Worm (Caenorhabditis elegans) whole organism, L4 larva: Measurements from ENCODE around the gene mlk-1.
A peak's percentile ranks its signal among the peaks of the same experiment; 100 is the strongest.

Source experiments
- D1046.2 ChIP-seq: fragments of 200-800 bp; sonication (Bioruptor generic); IDR thresholded peaks from 2 replicates; pipeline ENCODE4 v1.3.6; 2022; ENCODE audit warnings: missing genetic modification characterization, missing compliant biosample characterization
- F37D6.2 ChIP-seq: sonication (generic microtip); optimal IDR thresholded peaks from 2 replicates; lab custom pipeline; 2016; ENCODE audit warnings: mild to moderate bottlenecking, missing genetic modification characterization, missing compliant biosample characterization
- F44E2.7 ChIP-seq: fragments of 200-800 bp; sonication (Bioruptor generic); IDR thresholded peaks from 2 replicates; pipeline ENCODE4 v2.1.2; 2022; ENCODE audit warnings: missing genetic modification characterization, missing compliant biosample characterization
- T20F7.1 ChIP-seq: fragments of 200-800 bp; sonication (Bioruptor generic); optimal IDR thresholded peaks from 2 replicates; lab custom pipeline; 2018; ENCODE audit warnings: mild to moderate bottlenecking, missing genetic modification characterization, missing compliant biosample characterization
- Y48G9A.11 ChIP-seq: fragments of 200-800 bp; sonication (Bioruptor generic); IDR thresholded peaks from 2 replicates; pipeline ENCODE4 v1.3.6; 2022; ENCODE audit warnings: missing genetic modification reagents, missing genetic modification characterization, missing compliant biosample characterization
- Y5F2A.4 ChIP-seq: fragments of 200-800 bp; sonication (Bioruptor generic); optimal IDR thresholded peaks from 2 replicates; lab custom pipeline; 2018; ENCODE audit warnings: mild to moderate bottlenecking, missing genetic modification characterization, missing compliant biosample characterization
- ZK337.2 ChIP-seq: fragments of 200-800 bp; sonication (Bioruptor generic); IDR thresholded peaks from 2 replicates; pipeline ENCODE4 v1.3.6; 2022; ENCODE audit warnings: missing genetic modification reagents, missing genetic modification characterization, missing compliant biosample characterization
- ZK546.5 ChIP-seq, 2 experiments: sonication (generic microtip); optimal IDR thresholded peaks; 2 replicates each; lab custom pipeline; 2017; ENCODE audit warnings: missing biosample characterization in 2 of 2, missing genetic modification characterization in 2 of 2
- aha-1 ChIP-seq: fragments of 150-350 bp; peaks from one replicate; lab custom pipeline; 2014; ENCODE audit warnings: missing biosample characterization, missing genetic modification characterization
- ama-1 ChIP-seq: fragments of 150-350 bp; optimal IDR thresholded peaks from 2 replicates; lab custom pipeline; 2014; ENCODE audit warnings: inconsistent platforms, mixed read lengths
- arid-1 ChIP-seq: fragments of 200-800 bp; sonication (Bioruptor generic); conservative IDR thresholded peaks from 2 replicates; pipeline ENCODE4 v1.3.6; 2022; ENCODE audit warnings: missing genetic modification reagents, missing genetic modification characterization, missing compliant biosample characterization
- attf-4 ChIP-seq: sonication (generic microtip); optimal IDR thresholded peaks from 3 replicates; lab custom pipeline; 2017; ENCODE audit warnings: missing biosample characterization, missing genetic modification characterization
- ceh-20 ChIP-seq: fragments of 200-800 bp; sonication (Bioruptor generic); IDR thresholded peaks from 2 replicates; pipeline ENCODE4 v1.3.6; 2022; ENCODE audit warnings: missing genetic modification reagents, missing genetic modification characterization, missing compliant biosample characterization
- ceh-62 ChIP-seq: sonication (generic microtip); optimal IDR thresholded peaks from 2 replicates; lab custom pipeline; 2017; ENCODE audit warnings: missing biosample characterization, missing genetic modification characterization
- ces-1 ChIP-seq: fragments of 150-350 bp; sonication (generic microtip); optimal IDR thresholded peaks from 4 replicates; lab custom pipeline; 2014; ENCODE audit warnings: missing biosample characterization, missing genetic modification reagents, missing genetic modification characterization
- cey-2 ChIP-seq: sonication (generic microtip); optimal IDR thresholded peaks from 3 replicates; lab custom pipeline; 2017; ENCODE audit warnings: missing genetic modification characterization, mild to moderate bottlenecking, missing compliant biosample characterization, antibody characterized with exemption, borderline replicate concordance; ENCODE audit not compliant: insufficient read depth
- ctbp-1 ChIP-seq: fragments of 200-800 bp; sonication (Bioruptor generic); IDR thresholded peaks from 2 replicates; pipeline ENCODE4 v1.3.6; 2022; ENCODE audit warnings: missing genetic modification reagents, missing genetic modification characterization, missing compliant biosample characterization
- daf-16 ChIP-seq, 3 experiments: sonication (generic microtip); optimal IDR thresholded peaks; 2 replicates each; lab custom pipeline; 2016 to 2017; ENCODE audit warnings: missing genetic modification characterization in 3 of 3, missing genetic modification reagents in 3 of 3, mild to moderate bottlenecking in 2 of 3, missing compliant biosample characterization in 2 of 3, missing biosample characterization in 1 of 3, moderate library complexity in 1 of 3
- dmd-6 ChIP-seq: fragments of 200-800 bp; sonication (Bioruptor generic); IDR thresholded peaks from 2 replicates; pipeline ENCODE4 v1.3.6; 2022; ENCODE audit warnings: missing genetic modification reagents, missing genetic modification characterization, missing compliant biosample characterization
- dpl-1 ChIP-seq: fragments of 150-350 bp; optimal IDR thresholded peaks from 2 replicates; lab custom pipeline; 2014; ENCODE audit warnings: missing biosample characterization, missing genetic modification reagents, missing genetic modification characterization
- duxl-1 ChIP-seq: sonication (generic microtip); optimal IDR thresholded peaks from 2 replicates; lab custom pipeline; 2016; ENCODE audit warnings: mild to moderate bottlenecking, missing genetic modification characterization, moderate library complexity, missing compliant biosample characterization; ENCODE audit not compliant: poor library complexity
- egl-27 ChIP-seq: sonication (generic microtip); optimal IDR thresholded peaks from 3 replicates; lab custom pipeline; 2017; ENCODE audit warnings: missing biosample characterization, missing genetic modification reagents, missing genetic modification characterization
- egl-43 ChIP-seq: fragments of 200-800 bp; sonication (Bioruptor generic); IDR thresholded peaks from 2 replicates; pipeline ENCODE4 v1.3.6; 2022; ENCODE audit warnings: missing genetic modification reagents, missing genetic modification characterization, missing compliant biosample characterization
- fos-1 ChIP-seq: fragments of 150-350 bp; optimal IDR thresholded peaks from 2 replicates; lab custom pipeline; 2014; ENCODE audit warnings: missing biosample characterization, missing genetic modification characterization
- gei-8 ChIP-seq: fragments of 200-800 bp; sonication (Bioruptor generic); optimal IDR thresholded peaks from 2 replicates; lab custom pipeline; 2018; ENCODE audit warnings: mild to moderate bottlenecking, missing genetic modification characterization, missing compliant biosample characterization
- lin-15B ChIP-seq: fragments of 150-350 bp; sonication (generic microtip); optimal IDR thresholded peaks from 3 replicates; lab custom pipeline; 2014; ENCODE audit warnings: missing biosample characterization, missing genetic modification characterization
- lin-29 ChIP-seq: fragments of 200-800 bp; sonication (Bioruptor generic); IDR thresholded peaks from 2 replicates; pipeline ENCODE4 v1.3.6; 2022; ENCODE audit warnings: missing genetic modification reagents, missing genetic modification characterization, missing compliant biosample characterization
- lin-38 ChIP-seq: fragments of 200-800 bp; sonication (Bioruptor generic); IDR thresholded peaks from 2 replicates; pipeline ENCODE4 v1.3.6; 2022; ENCODE audit warnings: missing genetic modification reagents, missing genetic modification characterization, missing compliant biosample characterization
- lir-3 ChIP-seq: sonication (generic microtip); optimal IDR thresholded peaks from 2 replicates; lab custom pipeline; 2016; ENCODE audit warnings: mild to moderate bottlenecking, missing genetic modification characterization, missing compliant biosample characterization
- lsy-2 ChIP-seq, 2 experiments: fragments of 150-350 bp in 1 of 2; sonication (generic microtip) in 1 of 2; optimal IDR thresholded peaks; 2 replicates each; lab custom pipeline; 2014 to 2017; ENCODE audit warnings: missing biosample characterization in 2 of 2, missing genetic modification characterization in 2 of 2
- madf-9 ChIP-seq: fragments of 200-800 bp; sonication (Bioruptor generic); conservative IDR thresholded peaks from 2 replicates; pipeline ENCODE4 v1.3.6; 2022; ENCODE audit warnings: missing genetic modification reagents, missing genetic modification characterization, missing compliant biosample characterization
- mdl-1 ChIP-seq, 2 experiments: fragments of 150-350 bp in 1 of 2; sonication (generic microtip) in 1 of 2; optimal IDR thresholded peaks; 2 replicates each; lab custom pipeline; 2014 to 2017; ENCODE audit warnings: missing biosample characterization in 2 of 2, missing genetic modification characterization in 2 of 2
- mdt-29 ChIP-seq: fragments of 200-800 bp; sonication (Bioruptor generic); IDR thresholded peaks from 2 replicates; pipeline ENCODE4 v1.3.6; 2022; ENCODE audit warnings: missing genetic modification reagents, missing genetic modification characterization, missing compliant biosample characterization
- mes-2 ChIP-seq: sonication (generic microtip); optimal IDR thresholded peaks from 2 replicates; lab custom pipeline; 2016; ENCODE audit warnings: missing genotype, mild to moderate bottlenecking, missing genetic modification characterization, missing compliant biosample characterization; ENCODE audit not compliant: poor library complexity, severe bottlenecking
- mxl-3 ChIP-seq: fragments of 200-800 bp; sonication (Bioruptor generic); optimal IDR thresholded peaks from 2 replicates; lab custom pipeline; 2018; ENCODE audit warnings: mild to moderate bottlenecking, missing genetic modification characterization, missing compliant biosample characterization
- nhr-10 ChIP-seq: fragments of 150-350 bp; optimal IDR thresholded peaks from 2 replicates; lab custom pipeline; 2014; ENCODE audit warnings: missing biosample characterization, missing genetic modification characterization
- nhr-25 ChIP-seq: sonication (generic microtip); optimal IDR thresholded peaks from 2 replicates; lab custom pipeline; 2017; ENCODE audit warnings: missing genetic modification characterization, mild to moderate bottlenecking, missing compliant biosample characterization, antibody characterized with exemption, moderate library complexity, borderline replicate concordance; ENCODE audit not compliant: insufficient read depth
- nhr-28 ChIP-seq: fragments of 150-350 bp; optimal IDR thresholded peaks from 2 replicates; lab custom pipeline; 2014; ENCODE audit warnings: missing biosample characterization, missing genetic modification characterization
- nhr-42 ChIP-seq: fragments of 200-800 bp; sonication (Bioruptor generic); IDR thresholded peaks from 2 replicates; pipeline ENCODE4 v1.3.6; 2022; ENCODE audit warnings: missing genetic modification characterization, missing compliant biosample characterization
- nhr-6 ChIP-seq: fragments of 150-350 bp; optimal IDR thresholded peaks from 2 replicates; lab custom pipeline; 2014; ENCODE audit warnings: missing biosample characterization, missing genetic modification characterization
- pha-4 ChIP-seq, 2 experiments: fragments of 150-350 bp in 1 of 2; fragments of 200-800 bp in 1 of 2; sonication (Bioruptor generic) in 1 of 2; IDR thresholded peaks in 1 of 2; optimal IDR thresholded peaks in 1 of 2; 2 replicates each; pipeline versions ENCODE4 v1.3.6 to Lab custom; 2014 to 2022; ENCODE audit warnings: missing genetic modification characterization in 2 of 2, missing genetic modification reagents in 2 of 2, missing biosample characterization in 1 of 2, missing compliant biosample characterization in 1 of 2
- php-3 ChIP-seq: fragments of 200-800 bp; sonication (Bioruptor generic); IDR thresholded peaks from 2 replicates; pipeline ENCODE4 v1.3.6; 2022; ENCODE audit warnings: missing genetic modification reagents, missing genetic modification characterization, missing compliant biosample characterization
- pqm-1 ChIP-seq: sonication (generic microtip); optimal IDR thresholded peaks from 2 replicates; lab custom pipeline; 2017; ENCODE audit warnings: missing biosample characterization, missing genetic modification characterization
- set-16 ChIP-seq: fragments of 200-800 bp; sonication (Bioruptor generic); IDR thresholded peaks from 2 replicates; pipeline ENCODE4 v1.3.6; 2022; ENCODE audit warnings: missing genetic modification reagents, missing genetic modification characterization, missing compliant biosample characterization
- spr-3 ChIP-seq: fragments of 200-800 bp; sonication (Bioruptor generic); optimal IDR thresholded peaks from 2 replicates; lab custom pipeline; 2018; ENCODE audit warnings: mild to moderate bottlenecking, missing genetic modification characterization, missing compliant biosample characterization
- tag-97 ChIP-seq: fragments of 200-800 bp; sonication (Bioruptor generic); IDR thresholded peaks from 2 replicates; pipeline ENCODE4 v1.3.6; 2022; ENCODE audit warnings: missing genetic modification characterization, missing compliant biosample characterization
- unc-39 ChIP-seq: sonication (generic microtip); optimal IDR thresholded peaks from 2 replicates; lab custom pipeline; 2017; ENCODE audit warnings: missing biosample characterization, missing genetic modification characterization
- zfp-2 ChIP-seq: sonication (generic microtip); optimal IDR thresholded peaks from 2 replicates; lab custom pipeline; 2016; ENCODE audit warnings: mild to moderate bottlenecking, missing genetic modification characterization, missing compliant biosample characterization
- zip-2 ChIP-seq: fragments of 150-350 bp; optimal IDR thresholded peaks from 2 replicates; lab custom pipeline; 2014; ENCODE audit warnings: missing biosample characterization, missing genetic modification characterization
- ztf-11 ChIP-seq: fragments of 150-350 bp; optimal IDR thresholded peaks from 2 replicates; lab custom pipeline; 2014; ENCODE audit warnings: missing biosample characterization, missing genetic modification characterization

mlk-1 gene

DNA sequence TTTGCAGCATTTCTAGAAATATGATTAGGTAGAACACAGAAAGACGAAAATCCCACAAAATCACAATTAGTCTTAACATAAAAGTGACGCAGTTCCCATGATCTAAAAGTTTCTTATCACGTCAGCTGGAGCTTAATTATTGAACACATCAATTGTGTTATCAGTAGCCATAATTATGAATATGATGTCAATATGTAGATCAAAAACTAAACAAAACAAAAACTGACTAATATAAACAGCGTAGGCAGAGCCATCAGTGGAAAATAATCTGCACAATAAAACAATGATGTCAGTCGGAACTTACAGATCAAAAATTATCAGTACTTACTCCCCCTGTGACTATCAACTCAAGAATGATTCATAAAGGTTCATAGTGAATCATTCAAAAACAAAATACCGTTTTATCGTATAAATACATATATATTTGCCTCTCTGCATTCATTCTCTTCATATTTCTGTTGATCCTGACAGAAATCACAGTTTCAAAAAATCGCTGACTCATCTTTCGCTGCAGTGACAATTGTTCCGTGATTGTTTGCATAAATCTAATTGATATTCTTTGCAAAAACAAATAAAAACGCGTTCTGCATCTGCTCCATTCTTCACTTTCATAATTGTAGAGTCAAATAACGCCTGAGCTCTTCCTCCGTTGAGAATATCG is 52.3 kb downstream of the mlk-1 start, which contains the start of gene srr-6 (continued):
- TF ChIP-seq F44E2.7 (GFP tag; lab: Robert Waterston, UW) = no peak
- no peak for TF ChIP-seq nhr-10
- peak; percentile 20; the same call in 1 of the 2 replicates for TF ChIP-seq php-3
- TF ChIP-seq lin-15B (tag; lab: Kevin White, UChicago) = no peak
- no peak for TF ChIP-seq arid-1 (GFP tag; lab: Robert Waterston, UW)
- TF ChIP-seq mdl-1 (tag; optimal IDR thresholded peaks at IDR 0.05; lab: Kevin White, UChicago) = peak in 1 of 2 experiments; percentile 42
- peak; percentile 68 for TF ChIP-seq pqm-1 (tag; lab: Kevin White, UChicago)
- no peak for TF ChIP-seq mes-2 (tag; lab: Kevin White, UChicago)
- no peak for TF ChIP-seq ZK337.2
- TF ChIP-seq attf-4 = no peak
- TF ChIP-seq zfp-2 = no peak
- no peak for TF ChIP-seq mxl-3 (GFP tag; lab: Kevin White, UChicago)
- TF ChIP-seq lin-38 (GFP tag; lab: Robert Waterston, UW) = no peak
- no peak for TF ChIP-seq ama-1 (lab: Kevin White, UChicago)
- no peak for TF ChIP-seq ceh-20
- no peak for TF ChIP-seq Y5F2A.4 (GFP tag; lab: Kevin White, UChicago)
- TF ChIP-seq egl-43 (GFP tag; lab: Robert Waterston, UW) = no peak
- TF ChIP-seq nhr-25 = no peak
- TF ChIP-seq daf-16 (GFP tag; optimal IDR thresholded peaks at IDR 0.05; lab: Kevin White, UChicago) = no peak
- peak; percentile 61 for TF ChIP-seq daf-16 (tag; optimal IDR thresholded peaks at IDR 0.05; lab: Kevin White, UChicago)
- TF ChIP-seq pha-4 (GFP tag; IDR thresholded peaks at IDR 0.05; lab: Robert Waterston, UW) = no peak
- TF ChIP-seq pha-4 (tag; optimal IDR thresholded peaks at IDR 0.05; lab: Kevin White, UChicago) = no peak
- no peak for TF ChIP-seq T20F7.1
- no peak for TF ChIP-seq ZK546.5 (tag; optimal IDR thresholded peaks at IDR 0.05; lab: Kevin White, UChicago)
- no peak for TF ChIP-seq ctbp-1 (GFP tag; lab: Robert Waterston, UW)
- TF ChIP-seq nhr-42 (GFP tag; lab: Robert Waterston, UW) = no peak
- TF ChIP-seq duxl-1 = no peak
- no peak for TF ChIP-seq aha-1 (tag; lab: Kevin White, UChicago)
- TF ChIP-seq unc-39 (tag; lab: Kevin White, UChicago) = no peak
- no peak for TF ChIP-seq nhr-6
- TF ChIP-seq zip-2 (tag; lab: Kevin White, UChicago) = no peak
- peak; percentile 53 for TF ChIP-seq nhr-28 (tag; lab: Kevin White, UChicago)
- TF ChIP-seq spr-3 (GFP tag; lab: Kevin White, UChicago) = no peak
- no peak for TF ChIP-seq ztf-11 (tag; lab: Kevin White, UChicago)
- TF ChIP-seq lsy-2 (tag; optimal IDR thresholded peaks at IDR 0.05; lab: Kevin White, UChicago) = no peak
- TF ChIP-seq D1046.2 (GFP tag; lab: Robert Waterston, UW) = no peak
- no peak for TF ChIP-seq lir-3
- no peak for TF ChIP-seq ces-1
- no peak for TF ChIP-seq madf-9 (GFP tag; lab: Robert Waterston, UW)
- no peak for TF ChIP-seq dpl-1 (GFP tag; lab: Kevin White, UChicago)
- no peak for TF ChIP-seq gei-8 (GFP tag; lab: Kevin White, UChicago)
- no peak for TF ChIP-seq tag-97 (GFP tag; lab: Robert Waterston, UW)
- no peak for TF ChIP-seq F37D6.2 (tag; lab: Kevin White, UChicago)
- TF ChIP-seq fos-1 (tag; lab: Kevin White, UChicago) = no peak
- TF ChIP-seq set-16 (GFP tag; lab: Robert Waterston, UW) = no peak
- no peak for TF ChIP-seq lin-29
- TF ChIP-seq mdt-29 (GFP tag; lab: Robert Waterston, UW) = no peak
- no peak for TF ChIP-seq egl-27
- TF ChIP-seq cey-2 (tag; lab: Kevin White, UChicago) = no peak
- TF ChIP-seq Y48G9A.11 = no peak
- no peak for TF ChIP-seq ceh-62 (tag; lab: Kevin White, UChicago)
- peak; percentile 66 for TF ChIP-seq dmd-6 (GFP tag; lab: Robert Waterston, UW)
